Worm (Caenorhabditis elegans): ENCODE data around the gene ndus-8.
A peak's percentile ranks its signal among the peaks of the same experiment; 100 is the strongest.

The ndus-8 gene

DNA sequence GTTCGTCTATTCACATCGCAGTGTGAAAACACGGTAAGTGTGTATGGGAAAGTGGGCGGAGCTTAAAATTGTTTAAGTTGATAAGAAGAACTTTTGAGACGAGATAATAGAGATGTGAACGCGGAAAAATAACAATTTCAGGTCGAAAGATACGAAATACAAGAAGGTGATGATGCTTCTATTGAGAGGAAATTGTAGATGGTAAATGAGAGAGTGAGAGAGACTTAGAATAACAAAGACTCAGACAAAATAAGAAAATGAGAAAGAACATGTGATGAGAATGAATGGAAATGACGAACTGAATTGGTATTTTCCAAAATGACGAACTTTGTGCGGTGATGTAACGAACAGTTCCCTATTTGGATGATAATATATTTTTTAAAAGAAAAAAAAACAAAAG lies 37.1 kb upstream of the ndus-8 start (continued):
- TF ChIP-seq tbx-2 (tag; optimal IDR thresholded peaks at IDR 0.05) (no peak), aly-2 (tag; optimal IDR thresholded peaks at IDR 0.05) (no peak), unc-30 (tag; optimal IDR thresholded peaks at IDR 0.05) (no peak), ztf-4 (tag; optimal IDR thresholded peaks at IDR 0.05) (no peak), xbp-1 (tag; optimal IDR thresholded peaks at IDR 0.05) (no peak), jun-1 (tag; optimal IDR thresholded peaks at IDR 0.05) (no peak), mdl-1 (tag; optimal IDR thresholded peaks at IDR 0.05) (no peak), fkh-8 (tag; optimal IDR thresholded peaks at IDR 0.05) (no peak), ceh-63 (GFP tag; optimal IDR thresholded peaks at IDR 0.05) (no peak), grh-1 (GFP tag; IDR thresholded peaks at IDR 0.05) (no peak), fkh-10 (GFP tag; optimal IDR thresholded peaks at IDR 0.05) (no peak), Y116A8C.19 (tag; optimal IDR thresholded peaks at IDR 0.05; ENCODE audit: borderline replicate concordance) (no peak), lin-13 (GFP tag; optimal IDR thresholded peaks at IDR 0.05) (no peak), unc-130 (tag; optimal IDR thresholded peaks at IDR 0.05) (no peak), vab-15 (tag; optimal IDR thresholded peaks at IDR 0.05) (no peak), dsc-1 (tag; optimal IDR thresholded peaks at IDR 0.05) (no peak), nhr-77 (tag; optimal IDR thresholded peaks at IDR 0.05) (no peak), egl-27 (tag; optimal IDR thresholded peaks at IDR 0.05) (no peak), ces-1 (GFP tag; optimal IDR thresholded peaks at IDR 0.05) (no peak), efl-1 (optimal IDR thresholded peaks at IDR 0.05) (no peak), efl-1 (GFP tag; optimal IDR thresholded peaks at IDR 0.05 in 1 of 2) (peak; percentile 4 to 40), lin-35 (GFP tag; optimal IDR thresholded peaks at IDR 0.05) (peak in 1 of 2 experiments; percentile 47), pqm-1 (tag; optimal IDR thresholded peaks at IDR 0.05) (no peak), snpc-4 (tag; optimal IDR thresholded peaks at IDR 0.05) (no peak)

DNA sequence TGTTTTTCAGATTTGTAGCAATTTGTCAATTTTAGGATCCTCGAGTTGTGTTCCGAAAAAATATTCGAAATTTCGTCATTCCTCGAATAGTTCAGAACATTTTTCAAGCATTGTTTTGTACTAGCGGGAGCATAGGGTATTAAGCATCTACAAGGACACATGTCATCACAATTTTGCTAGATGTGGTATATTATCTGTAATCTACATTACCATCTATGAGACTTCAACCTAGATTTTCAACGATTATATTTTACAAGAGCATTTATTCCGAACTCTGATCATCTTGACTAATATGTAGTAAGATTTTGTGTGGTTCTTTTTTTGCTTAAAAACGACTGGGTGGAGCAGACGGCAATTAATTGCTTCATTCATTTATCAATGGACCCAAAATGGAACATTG lies 29.0 kb upstream of the ndus-8 start:
- TF ChIP-seq aha-1 (tag; optimal IDR thresholded peaks at IDR 0.05) (no peak), mep-1 (tag; optimal IDR thresholded peaks at IDR 0.05) (no peak), lin-13 (GFP tag; optimal IDR thresholded peaks at IDR 0.05) (no peak), ets-5 (GFP tag; IDR thresholded peaks at IDR 0.05) (no peak), nhr-12 (tag; optimal IDR thresholded peaks at IDR 0.05) (no peak), ceh-63 (GFP tag; optimal IDR thresholded peaks at IDR 0.05) (no peak), lin-14 (GFP tag; optimal IDR thresholded peaks at IDR 0.05) (no peak), snu-23 (GFP tag; optimal IDR thresholded peaks at IDR 0.05) (no peak), alr-1 (tag; optimal IDR thresholded peaks at IDR 0.05; ENCODE audit: borderline replicate concordance) (no peak), efl-3 (GFP tag; optimal IDR thresholded peaks at IDR 0.05) (no peak), ces-1 (GFP tag; optimal IDR thresholded peaks at IDR 0.05) (no peak), mdl-1 (tag; optimal IDR thresholded peaks at IDR 0.05) (no peak), nhr-28 (tag; optimal IDR thresholded peaks at IDR 0.05) (no peak), lir-3 (tag; optimal IDR thresholded peaks at IDR 0.05; ENCODE audit: poor library complexity) (no peak), C04F5.9 (tag; optimal IDR thresholded peaks at IDR 0.05) (no peak), pqm-1 (tag; optimal IDR thresholded peaks at IDR 0.05) (no peak), lin-35 (GFP tag; optimal IDR thresholded peaks at IDR 0.05) (no peak), Y116A8C.19 (tag; optimal IDR thresholded peaks at IDR 0.05; ENCODE audit: borderline replicate concordance) (no peak)

DNA sequence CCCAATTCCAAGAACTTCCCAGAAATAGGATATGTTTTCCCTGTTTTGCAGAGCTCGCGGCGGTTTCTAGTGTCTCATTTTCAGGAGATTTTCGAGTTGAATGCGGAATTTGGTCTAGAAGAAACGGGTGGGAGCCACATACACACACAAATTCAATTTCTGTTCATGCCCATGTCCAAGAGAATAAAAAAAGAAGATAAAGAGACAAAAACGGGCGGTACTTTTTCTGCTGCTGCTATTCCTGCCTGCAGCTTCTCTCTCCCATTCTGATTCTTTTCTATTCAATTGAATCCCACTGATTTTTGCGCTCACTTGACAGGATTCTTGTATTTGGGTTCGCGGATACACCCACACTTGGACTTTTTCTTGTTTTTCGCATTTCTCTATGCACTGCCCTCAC lies 28.6 kb upstream of the ndus-8 start:
- TF ChIP-seq fkh-10 (GFP tag; optimal IDR thresholded peaks at IDR 0.05), result peak; percentile 50
- TF ChIP-seq lin-14 (GFP tag; optimal IDR thresholded peaks at IDR 0.05), result peak; percentile 34
- TF ChIP-seq blmp-1 (tag; optimal IDR thresholded peaks at IDR 0.05), result no peak
- TF ChIP-seq ces-1 (GFP tag; optimal IDR thresholded peaks at IDR 0.05), result no peak

DNA sequence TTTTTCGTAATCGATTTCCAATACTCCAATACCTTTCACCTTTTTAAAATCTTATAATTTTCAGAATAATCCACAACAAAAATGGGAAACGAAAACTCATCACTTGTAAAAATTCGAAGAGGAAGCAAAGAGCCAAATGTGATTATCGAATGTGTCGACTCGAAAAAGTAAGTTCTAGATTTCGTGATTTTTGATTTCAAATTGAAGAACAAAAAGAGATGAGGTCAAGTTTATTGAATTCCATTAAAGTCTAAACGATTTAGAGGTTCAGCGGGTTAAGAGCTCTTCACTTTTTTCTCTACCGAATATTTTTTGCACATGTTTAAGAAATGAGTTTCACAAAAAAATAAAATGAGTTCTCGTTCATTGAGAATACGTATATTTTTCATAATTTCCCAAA lies 24.9 kb upstream of the ndus-8 start, which contains the start of gene B0361.4:
TSS of gene B0361.4 (plus strand) at position 61 of the 400 bp plus-strand sequence.
- TF ChIP-seq unc-130 (tag; optimal IDR thresholded peaks at IDR 0.05), result no peak
- no peak for TF ChIP-seq C16A3.4 (tag; optimal IDR thresholded peaks at IDR 0.05)
- TF ChIP-seq elt-3 (tag; optimal IDR thresholded peaks at IDR 0.05), result no peak
- TF ChIP-seq fkh-4 (tag; optimal IDR thresholded peaks at IDR 0.05; ENCODE audit: borderline replicate concordance), result no peak
- TF ChIP-seq lsy-2 (tag; optimal IDR thresholded peaks at IDR 0.05), result no peak
- peak; percentile 18 for TF ChIP-seq lin-14 (GFP tag; optimal IDR thresholded peaks at IDR 0.05)
- no peak for TF ChIP-seq mdl-1 (tag; optimal IDR thresholded peaks at IDR 0.05)
- no peak for TF ChIP-seq lir-3 (tag; optimal IDR thresholded peaks at IDR 0.05; ENCODE audit: poor library complexity)
- TF ChIP-seq fkh-10 (GFP tag; optimal IDR thresholded peaks at IDR 0.05), result peak; percentile 88
- TF ChIP-seq efl-3 (GFP tag; optimal IDR thresholded peaks at IDR 0.05), result no peak
- TF ChIP-seq mef-2 (tag; optimal IDR thresholded peaks at IDR 0.05), result no peak
- no peak for TF ChIP-seq lin-13 (GFP tag; optimal IDR thresholded peaks at IDR 0.05)
- no peak for TF ChIP-seq fkh-8 (tag; optimal IDR thresholded peaks at IDR 0.05)

Measured in whole organism, L1 larva.